Worm (Caenorhabditis elegans) whole organism, midembryonic: ENCODE measurements around the gene nhr-184.

Experiments used
- med-1 ChIP-seq: sonication (generic microtip); optimal IDR thresholded peaks from 2 replicates; lab custom pipeline; 2017; ENCODE audit warnings: missing genetic modification characterization, mild to moderate bottlenecking, missing compliant biosample characterization, antibody characterized with exemption, missing genetic modification reagents; ENCODE audit not compliant: insufficient read depth
- tab-1 ChIP-seq: fragments of 200-800 bp; sonication (Bioruptor generic); IDR thresholded peaks from 2 replicates; pipeline ENCODE4 v1.3.6; 2022; ENCODE audit warnings: missing genetic modification characterization, missing compliant biosample characterization
- ztf-23 ChIP-seq: fragments of 200-800 bp; sonication (Bioruptor generic); IDR thresholded peaks from 2 replicates; pipeline ENCODE4 v1.3.6; 2022; ENCODE audit warnings: missing genetic modification reagents, missing genetic modification characterization, missing compliant biosample characterization
- ztf-29 ChIP-seq: fragments of 200-800 bp; sonication (Bioruptor generic); IDR thresholded peaks from 2 replicates; pipeline ENCODE4 v1.3.6; 2022; ENCODE audit warnings: missing genetic modification reagents, missing genetic modification characterization, missing compliant biosample characterization

ce11 chrV:2250126-2250590 lies 35.9 kb upstream of the nhr-184 start, which contains the start of gene cyp-33C7:
- TF ChIP-seq ztf-29 (no peak), med-1 (GFP tag; lab: Kevin White, UChicago) (no peak), tab-1 (no peak), ztf-23 (GFP tag; lab: Robert Waterston, UW) (no peak)
